Fruit fly (Drosophila melanogaster) S2 (cell line): ENCODE data around the gene plh.

Experiments
- CG8478 ChIP-seq: fragments of >200 bp; optimal IDR thresholded peaks from 2 replicates; lab custom pipeline; 2018
- CTCF ChIP-seq, 2 experiments: fragments of >200 bp; optimal IDR thresholded peaks; 2 replicates each; lab custom pipeline; 2018

plh gene

DNA sequence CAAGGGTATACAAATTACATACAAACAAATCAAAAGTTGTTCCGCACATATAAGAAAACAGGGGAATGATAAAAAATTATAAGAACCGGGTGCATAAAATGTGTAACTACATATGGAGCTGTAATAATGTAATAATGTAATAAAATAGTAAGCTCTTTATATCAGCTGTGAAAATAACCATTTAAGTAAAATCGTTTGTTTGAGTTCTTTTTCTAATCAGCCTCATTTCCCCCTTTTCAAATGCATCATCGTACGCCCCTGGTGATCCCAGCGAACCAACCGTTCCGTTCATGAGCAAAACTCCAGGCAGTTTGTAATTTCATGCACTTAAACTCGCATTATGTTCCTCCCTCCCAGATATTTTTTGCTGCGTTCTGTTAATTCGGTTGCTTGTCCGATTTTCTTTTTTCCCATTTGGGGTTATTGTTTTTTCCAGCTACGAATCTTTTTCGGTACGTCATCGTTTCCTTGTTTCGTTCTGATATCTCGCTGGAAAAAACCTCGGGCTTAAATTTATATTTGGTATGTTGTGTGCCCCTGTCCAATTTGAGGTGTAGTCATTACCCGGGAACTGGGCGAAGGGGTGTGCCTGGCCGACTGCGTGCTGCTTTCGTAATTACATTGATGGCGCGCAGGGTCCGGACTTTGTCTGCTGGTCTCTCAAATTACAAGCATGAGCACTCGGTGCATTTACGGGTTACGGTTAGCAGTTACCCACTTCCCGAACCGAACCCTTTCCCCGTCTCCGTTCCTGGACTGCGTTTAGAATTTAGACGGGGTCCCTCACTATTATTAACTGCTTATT, 13.2 kb downstream of the plh start:
- TF ChIP-seq CTCF (optimal IDR thresholded peaks at IDR 0.05; lab: Kevin White, UChicago) (no peak), CG8478 (no peak)

DNA sequence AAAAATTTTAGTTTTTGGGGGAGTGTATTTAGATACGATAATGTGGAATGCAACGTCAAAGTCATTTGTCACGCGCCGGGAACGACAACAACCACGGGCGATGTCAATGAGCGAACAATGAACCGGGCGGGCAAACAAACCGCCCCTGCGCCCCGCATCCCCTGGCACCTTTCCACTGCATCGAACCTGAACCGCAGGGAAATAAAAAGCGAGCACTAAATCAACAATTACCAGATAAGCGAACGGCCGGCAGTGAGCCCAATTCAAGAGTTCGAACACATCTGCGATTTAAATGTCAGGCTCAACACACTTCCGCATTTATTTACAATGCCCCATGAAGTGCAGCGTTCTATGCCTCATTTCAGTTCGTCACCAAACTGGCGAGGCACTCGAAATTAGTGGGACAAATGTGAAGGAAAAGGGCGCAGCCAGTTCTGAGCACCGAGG, 14.3 kb downstream of the plh start:
- TF ChIP-seq CTCF (optimal IDR thresholded peaks at IDR 0.05; lab: Kevin White, UChicago) (no peak), CG8478 (no peak)

DNA sequence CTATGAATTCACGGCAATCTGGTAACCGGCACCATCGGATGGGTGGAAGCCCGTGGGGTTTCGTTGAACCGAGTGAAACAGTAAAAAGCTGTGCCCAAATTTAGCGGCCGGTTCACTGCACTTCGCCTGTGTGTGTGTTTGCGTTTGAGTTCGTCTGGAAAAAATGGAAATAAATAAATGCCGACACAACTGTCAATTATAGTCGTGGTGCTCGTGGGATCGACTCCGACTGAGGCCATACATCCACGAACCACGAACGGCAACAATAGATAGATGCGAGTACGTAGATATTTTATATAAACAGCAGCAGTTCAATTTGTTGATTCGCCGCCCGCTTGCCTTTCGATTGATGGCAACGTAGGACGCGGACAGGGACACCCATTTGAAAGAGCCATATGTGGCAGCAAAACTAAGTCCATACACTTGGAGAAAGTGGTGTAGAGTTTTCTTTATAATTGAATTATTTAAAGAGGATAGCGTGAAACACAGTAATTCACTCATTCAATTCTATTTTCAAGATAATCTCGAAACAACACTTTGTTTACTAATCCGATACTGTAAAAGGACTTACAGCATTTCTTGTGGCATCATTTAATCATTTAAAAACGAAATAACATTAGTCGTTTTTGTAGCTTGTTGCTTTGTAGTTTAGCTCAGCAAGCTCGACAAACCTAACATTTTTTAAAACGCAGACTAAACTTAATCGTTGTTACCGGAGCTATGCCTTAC, 15.1 kb downstream of the plh start:
- TF ChIP-seq CG8478 (no peak), CTCF (optimal IDR thresholded peaks at IDR 0.05; lab: Kevin White, UChicago) (no peak)

DNA sequence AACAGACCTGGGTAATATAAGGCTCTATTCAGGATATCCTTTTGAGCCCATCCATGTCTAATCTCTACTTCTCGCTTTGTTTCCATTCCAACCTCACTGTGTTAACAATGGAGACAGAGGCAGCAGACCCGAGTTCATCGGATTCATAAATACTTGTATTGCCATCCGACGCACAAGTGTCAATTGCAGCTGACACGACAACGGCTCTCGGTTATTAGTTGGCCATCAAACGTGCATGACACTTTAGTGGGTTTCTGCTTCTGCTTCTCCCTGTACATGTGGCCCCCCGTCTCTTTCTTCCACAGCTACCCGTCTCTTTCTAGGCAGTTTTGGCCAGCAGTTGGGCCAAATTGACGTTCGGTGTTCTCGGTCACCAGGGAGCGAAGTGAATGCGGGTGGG, 16.2 kb downstream of the plh start:
- TF ChIP-seq CTCF (optimal IDR thresholded peaks at IDR 0.05; lab: Kevin White, UChicago) = no peak
- no peak for TF ChIP-seq CG8478

DNA sequence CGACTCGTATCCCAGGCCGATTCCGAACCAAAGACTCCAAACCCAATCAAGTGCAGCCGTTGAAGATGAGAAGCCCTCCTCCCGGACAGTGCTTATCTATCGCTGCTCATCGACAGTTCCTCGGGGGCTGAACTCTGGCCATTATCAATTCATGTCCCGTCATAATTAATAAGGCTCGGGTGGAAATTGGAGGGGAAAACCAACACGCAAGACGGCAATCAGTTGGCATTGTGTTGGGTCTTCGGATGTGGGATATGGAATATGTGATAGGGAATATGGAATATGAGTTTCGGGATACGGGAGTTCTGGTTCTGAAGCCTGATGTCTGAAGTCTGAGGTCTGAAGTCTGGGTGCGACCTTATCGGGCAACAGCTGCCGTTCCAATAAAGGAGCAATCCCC, 17.4 kb downstream of the plh start:
- TF ChIP-seq CTCF (optimal IDR thresholded peaks at IDR 0.05; lab: Kevin White, UChicago) = no peak
- TF ChIP-seq CG8478 = no peak

DNA sequence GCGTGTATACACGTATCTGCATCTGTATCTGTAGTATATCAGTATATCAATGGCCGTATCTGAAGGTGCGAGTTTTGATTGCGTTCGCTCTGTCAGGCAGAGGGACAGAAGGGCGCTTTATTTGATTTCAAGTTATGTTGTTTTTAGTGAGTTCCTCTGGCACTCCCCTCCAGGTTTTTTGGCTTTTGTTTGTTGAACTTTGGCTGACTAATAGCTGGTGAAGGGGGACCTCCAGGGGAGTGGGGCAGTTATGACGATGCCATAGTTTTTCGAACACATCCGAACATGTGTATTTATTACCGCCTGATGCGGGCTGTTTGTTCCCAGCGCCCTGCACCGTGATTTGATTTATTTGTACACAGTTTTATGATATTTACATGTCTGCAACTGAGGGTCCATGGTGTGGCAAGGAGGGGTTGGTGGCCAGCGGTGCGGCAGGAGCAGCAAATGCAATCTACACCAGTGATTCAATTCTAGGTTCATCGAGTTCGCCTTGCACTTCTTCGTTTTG, 18.5 kb downstream of the plh start:
- no peak for TF ChIP-seq CTCF (optimal IDR thresholded peaks at IDR 0.05; lab: Kevin White, UChicago)
- no peak for TF ChIP-seq CG8478

DNA sequence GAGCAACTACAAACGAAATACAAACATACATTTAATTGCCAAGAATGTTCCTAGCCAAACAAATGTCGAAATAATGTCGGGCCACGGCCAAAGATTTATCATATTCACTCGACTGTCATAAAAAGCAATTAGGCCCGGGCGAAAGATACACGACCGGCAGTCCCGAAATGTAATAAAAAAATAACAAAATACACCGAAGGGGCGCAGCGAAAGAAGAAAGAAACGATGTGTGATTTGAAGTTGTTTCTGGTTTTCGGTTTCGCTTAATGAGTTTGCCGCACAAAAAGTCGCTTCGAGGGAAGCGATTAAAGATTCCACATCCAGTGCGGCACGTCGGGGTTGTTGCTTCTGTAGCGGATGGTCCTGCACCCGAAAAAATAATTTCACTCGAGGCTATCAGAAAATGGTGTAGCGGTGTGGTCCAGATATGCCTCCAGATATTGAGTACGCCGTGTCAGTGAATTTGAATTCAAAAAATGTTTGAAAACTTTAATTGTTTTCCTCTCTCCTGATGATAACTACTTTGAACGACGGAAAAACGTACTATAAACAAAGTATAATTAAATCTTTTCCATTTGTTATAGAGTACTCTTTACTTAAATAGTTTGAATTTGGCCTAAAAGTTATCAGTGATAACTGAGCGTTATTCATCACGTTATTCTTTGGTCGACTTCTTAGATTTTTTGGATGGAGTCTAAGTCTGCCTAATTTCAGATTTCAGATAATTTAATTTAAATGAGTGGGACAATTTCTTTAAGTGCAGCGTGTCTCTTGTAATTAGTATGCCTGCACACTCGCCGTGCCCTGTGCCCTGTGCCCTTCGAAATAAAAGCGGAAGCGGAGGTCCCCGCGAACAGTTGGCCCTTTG, 21.4 kb downstream of the plh start:
- TF ChIP-seq CG8478 (no peak), CTCF (optimal IDR thresholded peaks at IDR 0.05; lab: Kevin White, UChicago) (no peak)

DNA sequence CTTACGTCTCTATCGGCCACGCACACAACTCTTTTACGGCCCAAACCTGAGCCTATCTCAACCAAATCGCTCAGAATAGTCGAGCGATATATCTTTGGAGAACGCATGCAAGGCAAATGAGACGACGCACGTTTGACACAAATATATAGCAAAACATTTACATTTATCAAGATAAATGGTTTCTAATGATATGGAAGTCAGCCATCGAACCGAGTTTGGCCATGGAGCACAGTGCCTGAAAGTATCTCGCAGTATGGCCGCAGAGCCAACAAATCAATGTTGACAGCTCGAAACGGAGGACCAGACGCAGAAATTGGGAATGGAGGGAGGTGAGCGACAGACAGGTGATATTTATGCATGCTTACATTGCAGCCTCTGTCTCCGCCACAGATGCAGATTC, 23.4 kb downstream of the plh start:
- TF ChIP-seq CTCF (optimal IDR thresholded peaks at IDR 0.05; lab: Kevin White, UChicago) (no peak), CG8478 (no peak)

DNA sequence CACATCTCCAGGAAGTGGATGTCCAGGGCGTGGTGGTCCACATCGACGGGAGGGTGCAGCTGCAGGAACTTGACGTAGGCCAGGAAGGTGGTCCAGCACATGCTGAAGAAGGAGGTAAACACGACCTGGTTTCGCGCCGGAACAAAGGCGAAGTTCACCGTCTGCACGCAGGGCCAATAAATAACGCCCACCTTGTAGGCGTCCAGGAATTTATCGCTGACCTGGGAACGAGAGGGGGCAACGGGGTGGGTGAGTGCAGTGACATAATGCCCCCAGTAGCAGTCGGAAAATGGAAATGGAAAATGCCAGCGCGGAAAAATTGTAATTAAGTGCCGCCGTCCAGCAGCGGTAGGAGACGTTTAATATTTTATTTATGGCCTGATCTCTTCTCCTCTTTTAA, 24.2 kb downstream of the plh start:
- no peak for TF ChIP-seq CTCF (optimal IDR thresholded peaks at IDR 0.05; lab: Kevin White, UChicago)
- TF ChIP-seq CG8478 = no peak

DNA sequence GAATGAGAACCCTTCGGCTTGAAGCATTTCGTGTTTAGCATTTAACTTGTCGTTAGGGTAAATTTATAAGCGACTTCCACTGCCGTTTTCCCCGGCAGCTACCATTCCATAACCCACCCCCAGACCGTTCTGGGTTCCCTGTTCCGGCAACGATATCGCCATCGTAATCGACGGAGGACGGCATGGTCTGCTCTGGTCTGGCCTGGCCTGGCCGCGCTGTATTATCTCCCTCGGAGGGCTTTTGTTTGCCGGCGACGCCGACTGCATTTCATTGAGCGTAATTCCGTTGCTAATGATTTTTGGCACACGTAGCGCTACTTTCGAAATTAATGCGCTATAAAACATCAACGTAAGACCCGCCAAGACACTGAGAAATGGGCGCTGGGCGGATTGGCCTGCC, 26.1 kb downstream of the plh start:
- TF ChIP-seq CTCF (optimal IDR thresholded peaks at IDR 0.05; lab: Kevin White, UChicago) = no peak
- TF ChIP-seq CG8478 = no peak

DNA sequence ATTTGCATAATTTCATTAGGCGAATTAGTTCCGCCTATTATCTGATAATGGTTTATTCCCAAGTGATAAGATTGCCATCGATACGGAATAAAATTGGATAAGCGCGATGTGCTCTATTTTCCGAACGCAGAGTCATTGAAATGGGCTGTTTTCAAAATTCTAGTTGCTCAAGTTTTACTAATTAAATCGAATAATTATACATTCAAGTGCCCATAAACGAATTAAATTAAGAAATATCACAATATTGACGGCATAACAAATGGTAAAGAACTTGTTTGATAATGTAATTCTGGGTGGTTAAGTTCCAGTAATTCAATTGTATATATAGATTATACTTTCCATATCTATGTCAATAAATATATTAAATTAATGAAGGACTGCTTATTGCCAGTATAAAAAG, 26.7 kb downstream of the plh start, which contains the start of gene CG14662:
Gene CG14662, minus strand, starts transcription at position 101 of the 400 bp plus-strand sequence.
- TF ChIP-seq CG8478 = no peak
- no peak for TF ChIP-seq CTCF (optimal IDR thresholded peaks at IDR 0.05; lab: Kevin White, UChicago)

DNA sequence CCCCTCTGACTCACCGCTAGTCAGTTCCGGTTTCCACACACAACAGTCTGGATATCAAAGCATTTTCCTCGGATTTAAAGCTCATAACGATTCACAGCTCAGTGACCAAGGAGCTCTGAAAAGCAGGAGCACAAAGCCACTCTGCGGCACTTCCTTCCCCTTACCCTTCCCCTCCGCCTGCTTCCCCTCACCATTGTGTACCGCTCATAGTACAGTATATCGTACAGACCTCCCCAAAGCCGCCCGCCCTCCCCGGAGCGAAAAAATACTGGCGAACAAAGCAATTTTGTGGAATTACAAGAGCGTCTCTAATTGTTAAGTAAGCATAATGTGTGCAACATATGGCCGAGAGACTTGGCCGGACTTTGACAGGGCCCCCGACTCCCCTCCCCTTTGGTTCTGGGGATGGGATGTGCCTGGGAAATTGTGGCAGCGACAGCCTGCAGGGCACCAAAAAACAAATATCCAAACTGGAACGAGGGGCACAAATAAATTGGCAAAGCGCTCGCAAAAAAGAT, 29.7 kb downstream of the plh start:
- no peak for TF ChIP-seq CTCF (optimal IDR thresholded peaks at IDR 0.05; lab: Kevin White, UChicago)

DNA sequence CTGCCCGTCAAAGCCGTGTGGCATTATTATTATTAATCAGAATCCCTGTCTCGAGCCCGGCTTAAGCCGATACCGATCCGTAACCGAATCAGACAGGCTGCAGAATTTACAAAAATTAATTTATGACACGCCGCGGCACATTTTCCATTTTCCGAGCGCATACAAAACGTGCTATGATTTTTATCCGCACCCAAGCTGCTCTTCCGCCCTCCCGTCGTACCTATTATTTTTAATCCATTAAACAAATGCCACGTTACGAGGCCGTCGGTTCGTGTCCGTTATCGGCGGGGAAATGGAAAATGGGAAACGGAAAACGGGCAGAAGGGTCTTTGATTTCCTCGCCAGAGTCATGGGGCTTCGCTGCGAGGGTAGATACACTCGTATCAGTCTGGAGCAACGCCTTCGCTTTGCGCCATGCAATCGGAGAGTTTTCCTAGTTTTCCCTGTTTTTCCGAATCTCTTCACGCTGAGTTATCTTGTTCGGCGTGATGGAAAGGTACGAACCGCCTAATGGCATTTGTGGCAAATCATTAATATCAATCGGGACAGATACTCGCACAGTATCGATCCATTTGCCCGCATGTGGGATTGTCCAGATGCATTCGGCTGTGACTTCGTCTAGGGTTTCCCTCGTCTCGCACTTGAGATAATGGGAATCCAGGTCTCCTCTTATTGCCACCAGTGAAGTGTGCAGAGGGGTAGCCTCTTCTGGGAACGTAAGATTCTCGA, 30.6 kb downstream of the plh start:
- TF ChIP-seq CG8478 (no peak), CTCF (optimal IDR thresholded peaks at IDR 0.05; lab: Kevin White, UChicago) (no peak)

DNA sequence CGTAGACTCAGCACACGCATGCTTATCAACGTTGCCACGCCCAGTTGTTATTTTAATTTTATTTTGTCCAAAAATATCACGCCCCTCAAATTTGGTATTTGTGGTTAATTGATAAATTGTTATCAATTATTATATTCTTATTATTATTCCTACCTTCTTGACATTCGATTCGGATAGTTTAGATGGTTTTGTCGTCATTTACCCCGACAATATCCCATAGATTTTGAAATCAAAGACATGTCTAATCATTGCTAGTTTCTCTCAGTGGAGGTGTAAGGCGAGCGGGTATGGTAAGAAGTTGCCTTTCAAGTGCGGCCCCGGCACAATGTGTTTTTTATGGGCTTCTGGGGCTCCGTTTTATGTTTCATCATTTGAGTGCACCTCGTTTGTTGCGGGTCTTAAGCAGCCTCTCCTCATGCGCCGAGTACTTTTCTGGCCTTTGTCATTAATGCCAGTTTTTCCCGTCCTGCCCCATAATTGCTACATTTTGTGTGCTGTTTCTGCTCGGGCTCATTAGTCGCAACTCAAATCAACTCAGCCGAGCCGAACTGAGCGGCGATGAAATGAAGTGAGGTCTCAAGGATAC, 31.6 kb downstream of the plh start:
- TF ChIP-seq CTCF (optimal IDR thresholded peaks at IDR 0.05; lab: Kevin White, UChicago) (no peak), CG8478 (no peak)
